Worm (Caenorhabditis elegans) whole organism, L1 larva: ENCODE measurements around the gene fbxa-104.

ENCODE experiments used
- elt-3 ChIP-seq, 6 experiments: fragments of 150-350 bp in 1 of 6; sonication (generic microtip); optimal IDR thresholded peaks; 2 replicates each; lab custom pipeline; 2017 to 2018; ENCODE audit warnings: missing biosample characterization in 6 of 6, missing genetic modification characterization in 6 of 6, inconsistent platforms in 1 of 6
- lin-39 ChIP-seq: fragments of 150-350 bp; optimal IDR thresholded peaks from 2 replicates; lab custom pipeline; 2014; ENCODE audit warnings: missing biosample characterization, missing genetic modification reagents, missing genetic modification characterization
- mdl-1 ChIP-seq, 2 experiments: fragments of 150-350 bp; optimal IDR thresholded peaks; 2 replicates each; lab custom pipeline; 2014 to 2017; ENCODE audit warnings: missing biosample characterization in 2 of 2, missing genetic modification characterization in 2 of 2, inconsistent platforms in 1 of 2
- skn-1 ChIP-seq: fragments of 150-350 bp; optimal IDR thresholded peaks from 2 replicates; lab custom pipeline; 2014; ENCODE audit warnings: missing biosample characterization, missing genetic modification characterization
- snpc-4 ChIP-seq: fragments of 150-350 bp; optimal IDR thresholded peaks from 2 replicates; lab custom pipeline; 2014; ENCODE audit warnings: missing biosample characterization, missing genetic modification characterization
- ztf-11 ChIP-seq, 2 experiments: sonication (generic microtip); optimal IDR thresholded peaks; 2 replicates each; lab custom pipeline; 2016 to 2017; ENCODE audit warnings: missing genetic modification characterization in 2 of 2, missing biosample characterization in 1 of 2, missing compliant biosample characterization in 1 of 2
- ztf-4 ChIP-seq: fragments of 150-350 bp; optimal IDR thresholded peaks from 2 replicates; lab custom pipeline; 2014; ENCODE audit warnings: missing biosample characterization, missing genetic modification characterization

DNA sequence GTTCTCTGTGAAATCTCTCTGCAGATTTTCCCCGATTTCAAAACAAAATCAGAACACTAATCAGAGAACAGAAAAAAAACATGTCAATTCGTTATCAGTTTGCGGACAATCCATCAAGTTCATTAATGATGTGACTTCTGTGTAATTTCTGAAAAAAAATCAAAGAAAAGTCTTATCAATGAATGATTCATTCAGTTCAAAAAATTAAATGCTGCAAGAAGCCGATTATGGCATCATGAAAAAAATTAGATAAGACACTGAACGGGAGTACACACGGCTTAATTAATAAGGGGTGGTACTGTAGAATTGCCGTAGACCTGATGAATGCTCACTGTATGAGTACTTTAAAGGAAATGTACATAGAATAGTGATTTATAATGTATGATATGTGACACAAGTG, 12.7 kb upstream of the fbxa-104 start:
- no peak for TF ChIP-seq ztf-11 (tag; optimal IDR thresholded peaks at IDR 0.05; lab: Kevin White, UChicago)
- no peak for TF ChIP-seq elt-3 (tag; optimal IDR thresholded peaks at IDR 0.05; lab: Kevin White, UChicago)
- no peak for TF ChIP-seq snpc-4 (tag; lab: Kevin White, UChicago)
- no peak for TF ChIP-seq skn-1 (tag; lab: Kevin White, UChicago)
- TF ChIP-seq lin-39 (tag; lab: Kevin White, UChicago), result no peak
- no peak for TF ChIP-seq mdl-1 (tag; optimal IDR thresholded peaks at IDR 0.05; lab: Kevin White, UChicago)
- TF ChIP-seq ztf-4 (tag; lab: Kevin White, UChicago), result no peak
